Fruit fly (Drosophila melanogaster) whole organism, pupa: Measurements from ENCODE around the gene CG3748.

Source experiments
- CG13204 ChIP-seq: fragments of 200-800 bp; sonication (Bioruptor generic); optimal IDR thresholded peaks from 2 replicates; lab custom pipeline; 2018; ENCODE audit warnings: missing biosample characterization, mild to moderate bottlenecking, missing genetic modification characterization, moderate library complexity
- CG17806 ChIP-seq: fragments of 200-800 bp; sonication (Bioruptor generic); optimal IDR thresholded peaks from 2 replicates; lab custom pipeline; 2018; ENCODE audit warnings: missing biosample characterization, mild to moderate bottlenecking, missing genetic modification characterization, moderate library complexity
- CG8301 ChIP-seq: fragments of 200-800 bp; sonication (Bioruptor generic); optimal IDR thresholded peaks from 2 replicates; lab custom pipeline; 2018; ENCODE audit warnings: missing biosample characterization, mild to moderate bottlenecking, missing genetic modification characterization
- Ets98B ChIP-seq: fragments of 200-800 bp; sonication (Bioruptor generic); IDR thresholded peaks from 2 replicates; pipeline ENCODE4 v1.3.6; 2022; ENCODE audit warnings: missing biosample characterization, missing genetic modification characterization
- Pif1A ChIP-seq: fragments of 200-800 bp; sonication (Bioruptor generic); optimal IDR thresholded peaks from 3 replicates; lab custom pipeline; 2016; ENCODE audit warnings: missing biosample characterization, missing genetic modification characterization
- fd96Ca ChIP-seq: fragments of 200-800 bp; sonication (Bioruptor generic); IDR thresholded peaks from 3 replicates; pipeline ENCODE4 v1.3.6; 2022; ENCODE audit warnings: missing biosample characterization, missing genetic modification characterization
- gl ChIP-seq: fragments of 200-800 bp; sonication (Bioruptor generic); optimal IDR thresholded peaks from 2 replicates; lab custom pipeline; 2018; ENCODE audit warnings: missing biosample characterization, mild to moderate bottlenecking, missing genetic modification characterization
- rn ChIP-seq: fragments of 200-800 bp; sonication (Bioruptor generic); IDR thresholded peaks from 2 replicates; pipeline ENCODE4 v1.3.6; 2022; ENCODE audit warnings: missing biosample characterization, missing genetic modification characterization

DNA sequence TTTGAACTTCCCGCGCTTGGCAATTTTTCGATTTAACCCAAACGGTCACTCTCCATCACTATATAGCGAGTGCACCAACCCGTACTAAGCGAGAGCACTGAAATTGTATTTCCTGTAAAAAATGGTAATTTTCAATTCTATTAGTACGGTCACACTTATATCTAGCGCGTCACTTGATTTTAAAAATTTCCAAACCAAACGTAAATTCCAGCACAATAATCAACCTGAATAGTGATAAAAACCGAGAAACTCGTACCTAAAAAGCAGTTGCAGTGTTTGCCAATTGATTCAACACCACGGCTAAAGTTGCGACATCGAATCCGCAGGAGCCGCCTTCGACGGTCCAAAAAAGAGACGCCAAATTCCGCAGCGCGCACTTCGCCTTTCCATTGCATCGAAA, 12.0 kb upstream of the CG3748 start, which contains the start of gene Cks30A:
- TF ChIP-seq CG13204 (GFP tag; lab: Kevin White, UChicago) = no peak
- no peak for TF ChIP-seq Pif1A (GFP tag; lab: Kevin White, UChicago)
- TF ChIP-seq CG8301 = no peak
- TF ChIP-seq Ets98B (GFP tag; lab: Robert Waterston, UW) = no peak
- no peak for TF ChIP-seq CG17806
- no peak for TF ChIP-seq rn (GFP tag; lab: Robert Waterston, UW)
- TF ChIP-seq fd96Ca (GFP tag; lab: Robert Waterston, UW) = no peak
- no peak for TF ChIP-seq gl (tag; lab: Kevin White, UChicago)
